Worm (Caenorhabditis elegans): ENCODE results near the gene F59B2.15.
A peak's percentile ranks its signal among the peaks of the same experiment; 100 is the strongest.

Gene F59B2.15

ce11 chrIII:9047260-9047659 is 44.8 kb upstream of the F59B2.15 start:
- TF ChIP-seq elt-3 (tag; optimal IDR thresholded peaks at IDR 0.05), result no peak
- TF ChIP-seq alr-1 (tag; optimal IDR thresholded peaks at IDR 0.05; ENCODE audit: borderline replicate concordance), result no peak
- TF ChIP-seq fkh-10 (GFP tag; optimal IDR thresholded peaks at IDR 0.05), result peak; percentile 57
- no peak for TF ChIP-seq nhr-12 (tag; optimal IDR thresholded peaks at IDR 0.05)

DNA sequence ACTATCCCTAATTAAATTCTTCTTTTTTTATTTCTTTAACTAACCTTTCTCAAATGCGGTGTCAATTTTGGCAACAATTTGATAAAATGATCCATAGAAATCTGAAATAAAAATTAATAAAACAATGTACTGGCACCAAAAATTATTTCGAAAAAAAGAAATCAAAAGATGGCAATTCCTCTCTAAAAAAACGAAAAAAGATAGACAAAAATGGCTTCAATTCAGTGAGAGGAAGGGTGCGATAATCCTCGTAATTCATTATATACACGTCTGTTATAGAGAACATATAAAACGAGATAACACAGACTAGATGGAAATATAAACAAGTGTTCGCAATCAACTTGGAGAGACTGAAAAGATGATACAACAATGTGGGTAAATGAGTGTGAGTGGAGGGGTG is 43.4 kb upstream of the F59B2.15 start, which contains the start of gene R107.2:
TSS of gene R107.2 (minus strand) at position 101 of the 400 bp plus-strand sequence.
- TF ChIP-seq mep-1 (tag; optimal IDR thresholded peaks at IDR 0.05) (no peak), swsn-7 (tag; optimal IDR thresholded peaks at IDR 0.05) (no peak), jun-1 (tag; optimal IDR thresholded peaks at IDR 0.05) (no peak), fkh-8 (tag; optimal IDR thresholded peaks at IDR 0.05) (no peak), lir-3 (tag; optimal IDR thresholded peaks at IDR 0.05; ENCODE audit: poor library complexity) (no peak), ztf-4 (tag; optimal IDR thresholded peaks at IDR 0.05) (no peak), lsy-2 (tag; optimal IDR thresholded peaks at IDR 0.05) (no peak), irx-1 (tag; optimal IDR thresholded peaks at IDR 0.05) (no peak)

ce11 chrIII:9043200-9043599 is 40.8 kb upstream of the F59B2.15 start, which contains the start of gene nac-2:
Gene nac-2 (minus strand): TSS chrIII:9043300.
- TF ChIP-seq efl-1 (optimal IDR thresholded peaks at IDR 0.05) (no peak), efl-1 (GFP tag; optimal IDR thresholded peaks at IDR 0.05 in 1 of 2) (no peak)

- peak; percentile 40 for TF ChIP-seq blmp-1 (tag; optimal IDR thresholded peaks at IDR 0.05)
- no peak for TF ChIP-seq efl-1 (optimal IDR thresholded peaks at IDR 0.05)
- peak in 1 of 2 experiments; percentile 73 for TF ChIP-seq efl-1 (GFP tag; optimal IDR thresholded peaks at IDR 0.05 in 1 of 2)
- no peak for TF ChIP-seq hpl-2 (GFP tag; optimal IDR thresholded peaks at IDR 0.05)
- no peak for TF ChIP-seq snu-23 (GFP tag; optimal IDR thresholded peaks at IDR 0.05)
Observed at ce11 chrIII:9037658-9038057, 35.2 kb upstream of the F59B2.15 start, which contains the start of gene R107.9. Gene R107.9 (plus strand): TSS chrIII:9037958.

DNA sequence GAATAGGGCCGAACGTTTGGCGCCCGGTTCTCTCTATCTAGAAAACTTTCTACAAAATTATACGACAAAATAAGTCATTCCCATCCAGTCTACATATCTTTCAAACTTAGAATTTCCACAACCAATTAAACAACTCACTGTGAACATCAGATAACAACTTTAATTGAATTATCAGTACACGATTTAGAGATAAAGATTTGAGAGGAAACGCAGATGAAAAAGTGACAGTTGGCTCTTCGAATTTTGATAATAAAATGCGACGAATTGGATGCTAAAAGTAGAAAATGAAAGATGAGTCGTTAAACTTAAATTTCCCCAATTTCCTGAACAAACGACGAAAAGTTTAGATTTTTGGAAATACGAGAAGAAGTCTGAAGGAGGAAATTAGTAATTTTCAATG is 32.6 kb upstream of the F59B2.15 start:
- TF ChIP-seq mef-2 (tag; optimal IDR thresholded peaks at IDR 0.05), result no peak
- no peak for TF ChIP-seq alr-1 (tag; optimal IDR thresholded peaks at IDR 0.05; ENCODE audit: borderline replicate concordance)
- no peak for TF ChIP-seq ceh-8 (GFP tag; optimal IDR thresholded peaks at IDR 0.05)
- peak; percentile 48 for TF ChIP-seq elt-2 (tag; optimal IDR thresholded peaks at IDR 0.05)
- TF ChIP-seq fkh-8 (tag; optimal IDR thresholded peaks at IDR 0.05), result no peak
- TF ChIP-seq vab-15 (tag; optimal IDR thresholded peaks at IDR 0.05), result no peak
- no peak for TF ChIP-seq unc-130 (tag; optimal IDR thresholded peaks at IDR 0.05)
- no peak for TF ChIP-seq lin-39 (tag; optimal IDR thresholded peaks at IDR 0.05)
- no peak for TF ChIP-seq lin-15B (tag; optimal IDR thresholded peaks at IDR 0.05)
- TF ChIP-seq snu-23 (GFP tag; optimal IDR thresholded peaks at IDR 0.05), result no peak
- no peak for TF ChIP-seq fkh-10 (GFP tag; optimal IDR thresholded peaks at IDR 0.05)
- TF ChIP-seq grh-1 (GFP tag; IDR thresholded peaks at IDR 0.05), result no peak
- TF ChIP-seq lir-3 (tag; optimal IDR thresholded peaks at IDR 0.05; ENCODE audit: poor library complexity), result no peak
- peak; percentile 7 for TF ChIP-seq rnt-1 (tag; optimal IDR thresholded peaks at IDR 0.05)
- TF ChIP-seq ceh-82 (tag; optimal IDR thresholded peaks at IDR 0.05), result no peak
- peak; percentile 8 for TF ChIP-seq pqm-1 (tag; optimal IDR thresholded peaks at IDR 0.05)
- no peak for TF ChIP-seq efl-3 (GFP tag; optimal IDR thresholded peaks at IDR 0.05)
- no peak for TF ChIP-seq nhr-19 (GFP tag; conservative IDR thresholded peaks at IDR 0.05)
- TF ChIP-seq ceh-63 (GFP tag; optimal IDR thresholded peaks at IDR 0.05), result no peak
- TF ChIP-seq skn-1 (tag; optimal IDR thresholded peaks at IDR 0.05), result no peak
- TF ChIP-seq lin-14 (GFP tag; optimal IDR thresholded peaks at IDR 0.05), result no peak
- TF ChIP-seq C04F5.9 (tag; optimal IDR thresholded peaks at IDR 0.05), result no peak
- no peak for TF ChIP-seq ceh-88 (GFP tag; IDR thresholded peaks at IDR 0.05)
- no peak for TF ChIP-seq nhr-90 (tag; optimal IDR thresholded peaks at IDR 0.05; ENCODE audit: poor library complexity)
